Worm (Caenorhabditis elegans) whole organism, mixed stage, embryonic: ENCODE results near the gene Y67D8C.9.

Experiments
- M03D4.4 ChIP-seq: sonication (generic microtip); optimal IDR thresholded peaks from 2 replicates; lab custom pipeline; 2017; ENCODE audit warnings: mild to moderate bottlenecking, missing genetic modification characterization, missing compliant biosample characterization
- bed-3 ChIP-seq: fragments of 200-800 bp; sonication (Bioruptor generic); optimal IDR thresholded peaks from 3 replicates; lab custom pipeline; 2018; ENCODE audit warnings: mild to moderate bottlenecking, missing genetic modification characterization, moderate library complexity, missing compliant biosample characterization
- blmp-1 ChIP-seq: fragments of 150-350 bp; optimal IDR thresholded peaks from 2 replicates; lab custom pipeline; 2014; ENCODE audit warnings: missing biosample characterization, missing genetic modification characterization
- ceh-43 ChIP-seq: fragments of 200-800 bp; sonication (Bioruptor generic); optimal IDR thresholded peaks from 2 replicates; lab custom pipeline; 2018; ENCODE audit warnings: mild to moderate bottlenecking, missing genetic modification characterization, moderate library complexity, missing compliant biosample characterization
- ceh-83 ChIP-seq: fragments of 200-800 bp; sonication (Bioruptor generic); optimal IDR thresholded peaks from 2 replicates; lab custom pipeline; 2018; ENCODE audit warnings: mild to moderate bottlenecking, missing genetic modification characterization, missing compliant biosample characterization
- ces-1 ChIP-seq: fragments of 150-350 bp; optimal IDR thresholded peaks from 2 replicates; lab custom pipeline; 2014; ENCODE audit warnings: missing biosample characterization, missing genetic modification reagents, missing genetic modification characterization
- cnd-1 ChIP-seq: fragments of 200-800 bp; sonication (Bioruptor generic); optimal IDR thresholded peaks from 2 replicates; lab custom pipeline; 2018; ENCODE audit warnings: mild to moderate bottlenecking, missing genetic modification characterization, missing compliant biosample characterization
- drap-1 ChIP-seq: fragments of 200-800 bp; sonication (Bioruptor generic); optimal IDR thresholded peaks from 3 replicates; lab custom pipeline; 2018; ENCODE audit warnings: mild to moderate bottlenecking, missing genetic modification characterization, missing compliant biosample characterization
- flh-1 ChIP-seq: fragments of 200-800 bp; sonication (Bioruptor generic); optimal IDR thresholded peaks from 2 replicates; lab custom pipeline; 2018; ENCODE audit warnings: mild to moderate bottlenecking, missing genetic modification characterization, moderate library complexity, missing compliant biosample characterization
- ham-2 ChIP-seq: fragments of 200-800 bp; sonication (Bioruptor generic); optimal IDR thresholded peaks from 2 replicates; lab custom pipeline; 2018; ENCODE audit warnings: mild to moderate bottlenecking, missing genetic modification characterization, missing compliant biosample characterization
- hlh-1 ChIP-seq: fragments of 150-350 bp; optimal IDR thresholded peaks from 2 replicates; lab custom pipeline; 2014; ENCODE audit warnings: missing biosample characterization, missing genetic modification reagents, missing genetic modification characterization
- lin-13 ChIP-seq: fragments of 150-350 bp; optimal IDR thresholded peaks from 2 replicates; lab custom pipeline; 2014; ENCODE audit warnings: missing biosample characterization, missing genetic modification characterization
- lin-32 ChIP-seq: fragments of 200-800 bp; sonication (Bioruptor generic); optimal IDR thresholded peaks from 2 replicates; lab custom pipeline; 2018; ENCODE audit warnings: mild to moderate bottlenecking, missing genetic modification characterization, missing compliant biosample characterization
- lsy-2 ChIP-seq: fragments of 150-350 bp; optimal IDR thresholded peaks from 2 replicates; lab custom pipeline; 2014; ENCODE audit warnings: missing biosample characterization, missing genetic modification characterization
- mep-1 ChIP-seq: fragments of 150-350 bp; optimal IDR thresholded peaks from 2 replicates; lab custom pipeline; 2017; ENCODE audit warnings: missing biosample characterization, missing genetic modification reagents, missing genetic modification characterization, inconsistent platforms
- mls-2 ChIP-seq: sonication (generic microtip); optimal IDR thresholded peaks from 2 replicates; lab custom pipeline; 2016; ENCODE audit warnings: mild to moderate bottlenecking, missing genetic modification characterization, moderate library complexity, missing compliant biosample characterization
- nhr-12 ChIP-seq: fragments of 150-350 bp; optimal IDR thresholded peaks from 2 replicates; lab custom pipeline; 2014; ENCODE audit warnings: missing biosample characterization, missing genetic modification characterization
- nhr-2 ChIP-seq: fragments of 150-350 bp; optimal IDR thresholded peaks from 2 replicates; lab custom pipeline; 2014; ENCODE audit warnings: missing biosample characterization, missing genetic modification characterization
- pha-4 ChIP-seq: fragments of 150-350 bp; optimal IDR thresholded peaks from 2 replicates; lab custom pipeline; 2018; ENCODE audit warnings: missing biosample characterization, missing genetic modification reagents, missing genetic modification characterization
- sem-2 ChIP-seq: fragments of 200-800 bp; sonication (Bioruptor generic); optimal IDR thresholded peaks from 2 replicates; lab custom pipeline; 2018; ENCODE audit warnings: mild to moderate bottlenecking, missing genetic modification characterization, missing compliant biosample characterization
- snpc-4 ChIP-seq: fragments of 150-350 bp; optimal IDR thresholded peaks from 2 replicates; lab custom pipeline; 2014; ENCODE audit warnings: missing biosample characterization, missing genetic modification characterization
- sptf-1 ChIP-seq: sonication (generic microtip); optimal IDR thresholded peaks from 2 replicates; lab custom pipeline; 2017; ENCODE audit warnings: mild to moderate bottlenecking, missing genetic modification characterization, moderate library complexity, missing compliant biosample characterization
- tbx-8 ChIP-seq: fragments of 200-800 bp; sonication (Bioruptor generic); optimal IDR thresholded peaks from 2 replicates; lab custom pipeline; 2018; ENCODE audit warnings: mild to moderate bottlenecking, missing genetic modification characterization, moderate library complexity, missing compliant biosample characterization
- unc-120 ChIP-seq: sonication (generic microtip); optimal IDR thresholded peaks from 2 replicates; lab custom pipeline; 2017; ENCODE audit warnings: missing genetic modification characterization, missing compliant biosample characterization; ENCODE audit not compliant: poor library complexity, severe bottlenecking
- unc-39 ChIP-seq: fragments of 150-350 bp; optimal IDR thresholded peaks from 2 replicates; lab custom pipeline; 2014; ENCODE audit warnings: missing biosample characterization, missing genetic modification characterization
- unc-62 ChIP-seq: fragments of 150-350 bp; optimal IDR thresholded peaks from 2 replicates; lab custom pipeline; 2014; ENCODE audit warnings: missing biosample characterization, missing genetic modification reagents, missing genetic modification characterization
- zip-8 ChIP-seq: fragments of 150-350 bp; optimal IDR thresholded peaks from 2 replicates; lab custom pipeline; 2014; ENCODE audit warnings: missing biosample characterization, missing genetic modification characterization
- ztf-11 ChIP-seq: fragments of 150-350 bp; optimal IDR thresholded peaks from 2 replicates; lab custom pipeline; 2014; ENCODE audit warnings: missing biosample characterization, missing genetic modification characterization

Gene Y67D8C.9

DNA sequence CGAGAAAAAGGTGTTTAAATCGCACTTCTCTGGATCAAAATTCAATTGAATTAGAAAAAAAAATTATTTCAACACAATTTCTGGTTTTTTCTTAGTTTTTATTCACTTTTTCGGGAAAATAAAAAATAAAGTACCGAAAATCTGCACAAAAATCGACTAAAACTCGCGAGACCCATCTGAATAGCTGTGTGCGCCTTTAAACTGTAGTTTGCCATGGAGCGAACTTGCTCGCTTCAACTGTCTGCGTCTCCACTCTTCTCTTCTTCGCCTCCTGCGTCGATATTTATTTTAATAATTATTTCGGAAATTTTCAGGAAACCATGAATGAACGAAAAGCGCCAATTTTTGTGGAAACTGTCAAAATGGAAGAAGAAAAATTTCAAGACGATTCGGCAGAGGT lies 30.9 kb downstream of the Y67D8C.9 start (continued):
- TF ChIP-seq unc-62 (GFP tag; lab: Kevin White, UChicago), result no peak
- no peak for TF ChIP-seq unc-120 (tag; lab: Kevin White, UChicago)
- TF ChIP-seq lin-32 (GFP tag; lab: Kevin White, UChicago), result no peak
- no peak for TF ChIP-seq snpc-4

DNA sequence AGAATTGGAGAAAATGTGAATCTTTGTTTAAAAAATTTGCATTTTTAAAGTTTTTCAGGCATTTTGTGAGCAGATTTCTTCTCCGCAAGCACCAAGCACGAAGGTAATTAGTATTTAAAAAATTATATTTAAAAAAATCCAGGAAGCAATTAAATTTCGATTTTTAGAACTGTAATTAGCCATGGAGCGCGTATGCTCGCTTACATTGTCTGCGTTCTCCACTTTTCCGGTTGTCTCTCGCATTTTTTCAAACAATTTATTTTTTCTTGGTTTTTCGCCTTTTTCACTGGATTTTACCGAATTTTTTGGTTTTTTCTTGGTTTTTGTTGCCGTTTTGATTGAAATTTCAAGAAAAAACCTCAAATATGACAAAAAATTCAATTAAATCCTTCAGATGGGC lies 31.4 kb downstream of the Y67D8C.9 start:
- no peak for TF ChIP-seq zip-8 (tag; lab: Kevin White, UChicago)
- no peak for TF ChIP-seq pha-4 (tag; lab: Kevin White, UChicago)
- no peak for TF ChIP-seq bed-3 (GFP tag; lab: Kevin White, UChicago)
- no peak for TF ChIP-seq nhr-2 (tag; lab: Kevin White, UChicago)
- no peak for TF ChIP-seq drap-1
- TF ChIP-seq ceh-43 (GFP tag; lab: Kevin White, UChicago), result peak; percentile 69
- TF ChIP-seq ces-1 (GFP tag; lab: Kevin White, UChicago), result peak; percentile 4
- no peak for TF ChIP-seq unc-62 (GFP tag; lab: Kevin White, UChicago)
- TF ChIP-seq mep-1 (tag; lab: Kevin White, UChicago), result peak; percentile 1
- peak; percentile 44 for TF ChIP-seq lsy-2
- no peak for TF ChIP-seq snpc-4
- TF ChIP-seq unc-39 (tag; lab: Kevin White, UChicago), result no peak
- TF ChIP-seq mls-2 (tag; lab: Kevin White, UChicago), result no peak
- no peak for TF ChIP-seq ztf-11 (tag; lab: Kevin White, UChicago)
- TF ChIP-seq lin-32 (GFP tag; lab: Kevin White, UChicago), result no peak
- no peak for TF ChIP-seq M03D4.4 (tag; lab: Kevin White, UChicago)
- no peak for TF ChIP-seq blmp-1 (tag; lab: Kevin White, UChicago)
- TF ChIP-seq nhr-12 (tag; lab: Kevin White, UChicago), result no peak
- TF ChIP-seq sptf-1, result peak; percentile 24
- no peak for TF ChIP-seq unc-120 (tag; lab: Kevin White, UChicago)

DNA sequence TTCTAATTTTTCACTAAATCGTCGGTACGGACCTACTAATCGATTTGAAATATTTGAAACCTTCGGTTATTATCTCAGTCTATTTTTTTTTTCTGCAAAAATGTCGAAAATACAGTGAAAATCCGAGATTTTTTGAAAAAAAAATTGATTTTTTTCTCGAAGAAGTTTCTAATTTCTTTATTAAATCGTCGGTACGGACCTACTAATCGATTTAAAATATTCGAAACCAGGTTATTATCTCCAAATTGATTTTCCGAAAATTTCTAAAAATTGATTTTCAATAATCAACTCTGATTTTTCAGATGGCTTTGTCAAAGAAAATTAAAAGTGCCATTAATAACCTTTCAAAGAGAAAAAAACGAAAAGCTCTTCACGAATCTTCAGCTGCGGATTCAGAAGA lies 33.3 kb downstream of the Y67D8C.9 start, which contains the start of gene ivph-3:
Gene ivph-3 (plus strand): TSS at position 301 of the 400 bp plus-strand sequence.
- TF ChIP-seq ztf-11 (tag; lab: Kevin White, UChicago), result no peak
- no peak for TF ChIP-seq pha-4 (tag; lab: Kevin White, UChicago)
- no peak for TF ChIP-seq tbx-8 (GFP tag; lab: Kevin White, UChicago)
- no peak for TF ChIP-seq ces-1 (GFP tag; lab: Kevin White, UChicago)
- TF ChIP-seq hlh-1 (tag; lab: Kevin White, UChicago), result no peak
- TF ChIP-seq mls-2 (tag; lab: Kevin White, UChicago), result no peak

DNA sequence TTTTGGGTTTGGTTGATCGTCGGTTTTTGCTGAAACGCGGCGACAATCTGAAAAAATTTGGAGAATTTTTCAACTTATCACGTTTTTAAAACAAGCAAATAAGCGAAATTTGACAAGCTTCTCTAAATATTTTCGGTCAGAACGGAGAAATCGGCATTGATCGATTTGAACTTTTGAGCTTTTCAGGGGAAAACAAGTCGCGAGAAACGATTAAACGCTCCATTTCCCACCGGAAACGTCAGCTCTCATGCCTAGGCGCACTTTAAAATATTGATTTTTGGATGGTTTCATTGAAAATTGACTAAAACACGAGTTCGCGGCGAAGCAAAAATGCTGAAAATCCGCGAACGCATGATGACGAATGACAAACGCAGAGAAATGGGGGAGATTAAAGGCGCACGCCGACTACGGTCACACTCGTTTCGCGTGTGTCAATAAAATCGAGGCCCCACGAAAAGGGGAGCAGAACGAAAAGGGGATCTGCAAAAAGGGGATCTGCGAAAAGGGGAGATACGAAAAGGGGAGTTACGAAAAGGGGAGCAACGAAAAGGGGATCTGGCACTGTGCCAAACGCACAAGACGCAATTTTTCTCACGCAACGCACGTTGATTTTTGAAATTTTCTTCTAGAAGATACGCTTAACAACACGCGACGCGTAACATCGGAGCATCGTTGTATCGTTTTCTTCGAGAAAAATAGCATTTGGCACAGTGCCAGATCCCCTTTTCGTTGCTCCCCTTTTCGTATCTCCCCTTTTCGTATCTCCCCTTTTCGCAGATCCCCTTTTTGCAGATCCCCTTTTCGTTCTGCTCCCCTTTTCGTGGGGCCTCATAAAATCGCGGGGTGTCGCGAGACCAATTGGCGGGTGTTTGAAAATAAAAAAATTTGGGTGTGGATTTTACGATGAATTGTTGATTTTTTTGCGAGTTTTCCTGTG lies 36.4 kb downstream of the Y67D8C.9 start, which contains the start of gene eel-1:
Gene eel-1 (minus strand): TSS at position 51 of the 937 bp plus-strand sequence.
- TF ChIP-seq lsy-2, result peak; percentile 95
- peak; percentile 74 for TF ChIP-seq lin-32 (GFP tag; lab: Kevin White, UChicago)
- peak; percentile 14 for TF ChIP-seq hlh-1 (tag; lab: Kevin White, UChicago)
- TF ChIP-seq lin-13 (tag; lab: Kevin White, UChicago), result peak; percentile 95
- peak; percentile 57 for TF ChIP-seq ceh-43 (GFP tag; lab: Kevin White, UChicago)
- peak; percentile 72 for TF ChIP-seq bed-3 (GFP tag; lab: Kevin White, UChicago)
- TF ChIP-seq pha-4 (tag; lab: Kevin White, UChicago), result peak; percentile 78
- peak; percentile 75 for TF ChIP-seq ceh-83 (GFP tag; lab: Kevin White, UChicago)
- peak; percentile 90 for TF ChIP-seq mls-2 (tag; lab: Kevin White, UChicago)
- TF ChIP-seq sptf-1, result peak; percentile 93
- TF ChIP-seq sem-2 (GFP tag; lab: Kevin White, UChicago), result peak; percentile 69
- TF ChIP-seq cnd-1 (tag; lab: Kevin White, UChicago), result peak; percentile 83
- peak; percentile 74 for TF ChIP-seq tbx-8 (GFP tag; lab: Kevin White, UChicago)
- TF ChIP-seq flh-1 (GFP tag; lab: Kevin White, UChicago), result peak; percentile 20
- TF ChIP-seq drap-1, result peak; percentile 89
- TF ChIP-seq ham-2, result peak; percentile 64
- peak; percentile 92 for TF ChIP-seq unc-120 (tag; lab: Kevin White, UChicago)
- peak; percentile 74 for TF ChIP-seq mep-1 (tag; lab: Kevin White, UChicago)
- peak; percentile 86 for TF ChIP-seq M03D4.4 (tag; lab: Kevin White, UChicago)
